Worm (Caenorhabditis elegans): ENCODE measurements around the gene ncx-7.

The ncx-7 gene

ce11 chrIII:9752852-9753251 lies 32.8 kb upstream of the ncx-7 start, which contains the start of gene ech-6 (continued):
- TF ChIP-seq xbp-1 (tag; optimal IDR thresholded peaks at IDR 0.05) (peak; percentile 2), fos-1 (tag; optimal IDR thresholded peaks at IDR 0.05) (no peak), rnt-1 (tag; optimal IDR thresholded peaks at IDR 0.05) (no peak), hlh-17 (GFP tag; optimal IDR thresholded peaks at IDR 0.05; ENCODE audit: borderline replicate concordance) (no peak), lin-35 (GFP tag; optimal IDR thresholded peaks at IDR 0.05) (peak in 1 of 2 experiments; percentile 35), nhr-85 (tag) (peak; percentile 42)

DNA sequence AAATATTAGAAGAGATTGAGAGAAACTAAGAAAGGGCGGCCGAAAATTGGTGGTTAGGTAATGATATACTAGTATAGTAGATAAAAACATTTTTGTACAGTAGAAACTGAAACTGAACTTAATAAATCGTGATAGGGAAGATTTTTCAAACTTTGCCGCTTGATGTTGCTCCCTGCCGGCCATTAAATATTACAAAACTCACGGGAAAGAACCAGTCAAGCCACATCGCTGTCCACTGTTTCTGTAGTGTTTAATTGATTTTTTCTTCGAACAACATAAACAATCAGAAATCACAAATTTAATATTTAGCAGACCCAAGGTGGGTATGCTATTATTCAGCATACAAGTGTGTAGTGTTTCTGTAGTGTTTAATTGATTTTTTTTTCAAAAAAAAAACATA lies 31.0 kb upstream of the ncx-7 start, which contains the start of gene T05G5.5:
T05G5.5 (minus strand) TSS at position 359 of the 400 bp plus-strand sequence.
- TF ChIP-seq dpl-1 (GFP tag; optimal IDR thresholded peaks at IDR 0.05) (no peak), elt-2 (tag; optimal IDR thresholded peaks at IDR 0.05) (no peak), ceh-90 (tag; optimal IDR thresholded peaks at IDR 0.05) (no peak), nhr-71 (tag; optimal IDR thresholded peaks at IDR 0.05) (peak; percentile 40), efl-1 (optimal IDR thresholded peaks at IDR 0.05) (no peak), efl-1 (GFP tag; optimal IDR thresholded peaks at IDR 0.05 in 1 of 2) (peak in 1 of 2 experiments; percentile 56), ces-1 (GFP tag; optimal IDR thresholded peaks at IDR 0.05) (no peak), hlh-4 (tag; optimal IDR thresholded peaks at IDR 0.05) (peak; percentile 23), ztf-11 (tag; optimal IDR thresholded peaks at IDR 0.05) (no peak), zip-4 (GFP tag; optimal IDR thresholded peaks at IDR 0.05) (no peak)

ce11 chrIII:9748694-9749093 lies 28.6 kb upstream of the ncx-7 start, which contains the start of gene T05G5.4:
TSS of gene T05G5.4 (plus strand) at chrIII:9748934.
- TF ChIP-seq unc-98 (GFP tag; IDR thresholded peaks at IDR 0.05) (no peak), irx-1 (tag; optimal IDR thresholded peaks at IDR 0.05) (no peak), hlh-4 (tag; optimal IDR thresholded peaks at IDR 0.05) (no peak), sup-37 (GFP tag; optimal IDR thresholded peaks at IDR 0.05) (no peak), zip-4 (GFP tag; optimal IDR thresholded peaks at IDR 0.05) (no peak)

ce11 chrIII:9747133-9747532 lies 27.0 kb upstream of the ncx-7 start, which contains the start of the genes iff-1 and cdk-1:
TSS of gene iff-1 (minus strand) at chrIII:9747193.
TSS of gene cdk-1 (plus strand) at chrIII:9747472.
- TF ChIP-seq blmp-1 (tag; optimal IDR thresholded peaks at IDR 0.05) (peak; percentile 41), lin-15B (tag; optimal IDR thresholded peaks at IDR 0.05) (peak; percentile 30), skn-1 (tag; optimal IDR thresholded peaks at IDR 0.05) (peak; percentile 83), nhr-76 (tag; optimal IDR thresholded peaks at IDR 0.05) (no peak), C16A3.4 (tag; optimal IDR thresholded peaks at IDR 0.05) (peak; percentile 43), rnt-1 (tag; optimal IDR thresholded peaks at IDR 0.05) (peak; percentile 43), hpl-2 (GFP tag; optimal IDR thresholded peaks at IDR 0.05) (no peak), pag-3 (tag; optimal IDR thresholded peaks at IDR 0.05; ENCODE audit: borderline replicate concordance, insufficient read depth) (no peak), nhr-85 (tag) (peak; percentile 56), swsn-7 (tag; optimal IDR thresholded peaks at IDR 0.05) (peak; percentile 2), nhr-71 (tag; optimal IDR thresholded peaks at IDR 0.05) (peak; percentile 24), xbp-1 (tag; optimal IDR thresholded peaks at IDR 0.05) (peak; percentile 8), lsy-2 (tag; optimal IDR thresholded peaks at IDR 0.05) (peak; percentile 57 to 82), snu-23 (GFP tag; optimal IDR thresholded peaks at IDR 0.05) (peak; percentile 40), snpc-4 (tag; optimal IDR thresholded peaks at IDR 0.05) (no peak), tbx-2 (tag; optimal IDR thresholded peaks at IDR 0.05) (peak; percentile 0), nhr-47 (tag; optimal IDR thresholded peaks at IDR 0.05) (peak; percentile 7), dpl-1 (GFP tag; optimal IDR thresholded peaks at IDR 0.05) (peak; percentile 79 to 90 (median 86)), ceh-82 (tag; optimal IDR thresholded peaks at IDR 0.05) (peak in 1 of 3 experiments; percentile 47), efl-1 (optimal IDR thresholded peaks at IDR 0.05) (peak; percentile 87 to 95), efl-1 (GFP tag; optimal IDR thresholded peaks at IDR 0.05 in 1 of 2) (peak; percentile 89 to 98), lin-35 (GFP tag; optimal IDR thresholded peaks at IDR 0.05) (peak; percentile 82 to 94), mef-2 (tag; optimal IDR thresholded peaks at IDR 0.05) (no peak)

ce11 chrIII:9746665-9747064 lies 26.6 kb upstream of the ncx-7 start:
- TF ChIP-seq vab-15 (tag; optimal IDR thresholded peaks at IDR 0.05) (no peak), snpc-4 (tag; optimal IDR thresholded peaks at IDR 0.05) (no peak), lir-3 (tag; optimal IDR thresholded peaks at IDR 0.05; ENCODE audit: poor library complexity) (no peak), F16B12.6 (tag; optimal IDR thresholded peaks at IDR 0.05) (no peak), lin-35 (GFP tag; optimal IDR thresholded peaks at IDR 0.05) (no peak), lin-14 (GFP tag; optimal IDR thresholded peaks at IDR 0.05) (no peak), dpl-1 (GFP tag; optimal IDR thresholded peaks at IDR 0.05) (no peak), unc-62 (GFP tag; optimal IDR thresholded peaks at IDR 0.05) (no peak), efl-1 (optimal IDR thresholded peaks at IDR 0.05) (peak in 1 of 2 experiments; percentile 52), efl-1 (GFP tag; optimal IDR thresholded peaks at IDR 0.05 in 1 of 2) (peak in 1 of 2 experiments; percentile 47)
